Worm (Caenorhabditis elegans) whole organism, L4 larva: ENCODE data around the gene R10E4.9.

Experiments used
- D1046.2 ChIP-seq: fragments of 200-800 bp; sonication (Bioruptor generic); IDR thresholded peaks from 2 replicates; pipeline ENCODE4 v1.3.6; 2022; ENCODE audit warnings: missing genetic modification characterization, missing compliant biosample characterization
- F37D6.2 ChIP-seq: sonication (generic microtip); optimal IDR thresholded peaks from 2 replicates; lab custom pipeline; 2016; ENCODE audit warnings: mild to moderate bottlenecking, missing genetic modification characterization, missing compliant biosample characterization
- F44E2.7 ChIP-seq: fragments of 200-800 bp; sonication (Bioruptor generic); IDR thresholded peaks from 2 replicates; pipeline ENCODE4 v2.1.2; 2022; ENCODE audit warnings: missing genetic modification characterization, missing compliant biosample characterization
- Y48G9A.11 ChIP-seq: fragments of 200-800 bp; sonication (Bioruptor generic); IDR thresholded peaks from 2 replicates; pipeline ENCODE4 v1.3.6; 2022; ENCODE audit warnings: missing genetic modification reagents, missing genetic modification characterization, missing compliant biosample characterization
- aha-1 ChIP-seq: fragments of 150-350 bp; peaks from one replicate; lab custom pipeline; 2014; ENCODE audit warnings: missing biosample characterization, missing genetic modification characterization
- aly-2 ChIP-seq: sonication (generic microtip); optimal IDR thresholded peaks from 2 replicates; lab custom pipeline; 2018; ENCODE audit warnings: missing biosample characterization, missing genetic modification characterization
- ceh-28 ChIP-seq: fragments of 150-350 bp; optimal IDR thresholded peaks from 2 replicates; lab custom pipeline; 2014; ENCODE audit warnings: missing biosample characterization, missing genetic modification reagents, missing genetic modification characterization
- ceh-82 ChIP-seq: sonication (generic microtip); optimal IDR thresholded peaks from 2 replicates; lab custom pipeline; 2017; ENCODE audit warnings: missing biosample characterization, missing genetic modification characterization
- daf-16 ChIP-seq, 3 experiments: sonication (generic microtip); optimal IDR thresholded peaks; 2 replicates each; lab custom pipeline; 2016 to 2017; ENCODE audit warnings: missing genetic modification characterization in 3 of 3, missing genetic modification reagents in 3 of 3, mild to moderate bottlenecking in 2 of 3, missing compliant biosample characterization in 2 of 3, missing biosample characterization in 1 of 3, moderate library complexity in 1 of 3
- daf-8 ChIP-seq: fragments of 200-800 bp; sonication (Bioruptor generic); IDR thresholded peaks from 2 replicates; pipeline ENCODE4 v1.3.6; 2022; ENCODE audit warnings: missing genetic modification characterization, missing compliant biosample characterization
- dmd-6 ChIP-seq: fragments of 200-800 bp; sonication (Bioruptor generic); IDR thresholded peaks from 2 replicates; pipeline ENCODE4 v1.3.6; 2022; ENCODE audit warnings: missing genetic modification reagents, missing genetic modification characterization, missing compliant biosample characterization
- dve-1 ChIP-seq: sonication (generic microtip); optimal IDR thresholded peaks from 2 replicates; lab custom pipeline; 2017; ENCODE audit warnings: antibody characterized with exemption, mild to moderate bottlenecking, missing genetic modification characterization, missing compliant biosample characterization; ENCODE audit not compliant: insufficient read depth
- egl-27 ChIP-seq: sonication (generic microtip); optimal IDR thresholded peaks from 3 replicates; lab custom pipeline; 2017; ENCODE audit warnings: missing biosample characterization, missing genetic modification reagents, missing genetic modification characterization
- egl-43 ChIP-seq: fragments of 200-800 bp; sonication (Bioruptor generic); IDR thresholded peaks from 2 replicates; pipeline ENCODE4 v1.3.6; 2022; ENCODE audit warnings: missing genetic modification reagents, missing genetic modification characterization, missing compliant biosample characterization
- fkh-10 ChIP-seq: fragments of 150-350 bp; optimal IDR thresholded peaks from 2 replicates; lab custom pipeline; 2014; ENCODE audit warnings: missing biosample characterization, missing genetic modification reagents, missing genetic modification characterization
- gei-8 ChIP-seq: fragments of 200-800 bp; sonication (Bioruptor generic); optimal IDR thresholded peaks from 2 replicates; lab custom pipeline; 2018; ENCODE audit warnings: mild to moderate bottlenecking, missing genetic modification characterization, missing compliant biosample characterization
- hmg-1.1 ChIP-seq: fragments of 200-800 bp; sonication (Bioruptor generic); IDR thresholded peaks from 2 replicates; pipeline ENCODE4 v1.3.6; 2022; ENCODE audit warnings: missing genetic modification reagents, missing genetic modification characterization, missing compliant biosample characterization
- lim-7 ChIP-seq: fragments of 200-800 bp; sonication (Bioruptor generic); IDR thresholded peaks from 2 replicates; pipeline ENCODE4 v1.3.6; 2022; ENCODE audit warnings: missing genetic modification characterization, missing compliant biosample characterization
- lin-1 ChIP-seq: fragments of 200-800 bp; sonication (Bioruptor generic); IDR thresholded peaks from 2 replicates; pipeline ENCODE4 v1.3.6; 2022; ENCODE audit warnings: missing genetic modification reagents, missing genetic modification characterization, missing compliant biosample characterization
- lin-13 ChIP-seq: fragments of 150-350 bp; optimal IDR thresholded peaks from 2 replicates; lab custom pipeline; 2014; ENCODE audit warnings: missing biosample characterization, missing genetic modification reagents, missing genetic modification characterization
- lin-15B ChIP-seq: fragments of 150-350 bp; sonication (generic microtip); optimal IDR thresholded peaks from 3 replicates; lab custom pipeline; 2014; ENCODE audit warnings: missing biosample characterization, missing genetic modification characterization
- mdt-29 ChIP-seq: fragments of 200-800 bp; sonication (Bioruptor generic); IDR thresholded peaks from 2 replicates; pipeline ENCODE4 v1.3.6; 2022; ENCODE audit warnings: missing genetic modification reagents, missing genetic modification characterization, missing compliant biosample characterization
- mes-2 ChIP-seq: sonication (generic microtip); optimal IDR thresholded peaks from 2 replicates; lab custom pipeline; 2016; ENCODE audit warnings: missing genotype, mild to moderate bottlenecking, missing genetic modification characterization, missing compliant biosample characterization; ENCODE audit not compliant: poor library complexity, severe bottlenecking
- nhr-25 ChIP-seq: sonication (generic microtip); optimal IDR thresholded peaks from 2 replicates; lab custom pipeline; 2017; ENCODE audit warnings: missing genetic modification characterization, mild to moderate bottlenecking, missing compliant biosample characterization, antibody characterized with exemption, moderate library complexity, borderline replicate concordance; ENCODE audit not compliant: insufficient read depth
- nhr-48 ChIP-seq: sonication (generic microtip); optimal IDR thresholded peaks from 2 replicates; lab custom pipeline; 2016; ENCODE audit warnings: mild to moderate bottlenecking, missing genetic modification characterization, missing compliant biosample characterization
- php-3 ChIP-seq: fragments of 200-800 bp; sonication (Bioruptor generic); IDR thresholded peaks from 2 replicates; pipeline ENCODE4 v1.3.6; 2022; ENCODE audit warnings: missing genetic modification reagents, missing genetic modification characterization, missing compliant biosample characterization
- set-16 ChIP-seq: fragments of 200-800 bp; sonication (Bioruptor generic); IDR thresholded peaks from 2 replicates; pipeline ENCODE4 v1.3.6; 2022; ENCODE audit warnings: missing genetic modification reagents, missing genetic modification characterization, missing compliant biosample characterization
- spr-1 ChIP-seq: sonication (generic microtip); optimal IDR thresholded peaks from 2 replicates; lab custom pipeline; 2016; ENCODE audit warnings: mild to moderate bottlenecking, missing genetic modification characterization, missing compliant biosample characterization
- spr-3 ChIP-seq: fragments of 200-800 bp; sonication (Bioruptor generic); optimal IDR thresholded peaks from 2 replicates; lab custom pipeline; 2018; ENCODE audit warnings: mild to moderate bottlenecking, missing genetic modification characterization, missing compliant biosample characterization
- tra-1 ChIP-seq: fragments of 200-800 bp; sonication (Bioruptor generic); IDR thresholded peaks from 2 replicates; pipeline ENCODE4 v1.3.6; 2022; ENCODE audit warnings: missing genetic modification reagents, missing genetic modification characterization, missing compliant biosample characterization
- unc-39 ChIP-seq: sonication (generic microtip); optimal IDR thresholded peaks from 2 replicates; lab custom pipeline; 2017; ENCODE audit warnings: missing biosample characterization, missing genetic modification characterization
- vab-7 ChIP-seq: fragments of 200-800 bp; sonication (Bioruptor generic); IDR thresholded peaks from 2 replicates; pipeline ENCODE4 v1.3.6; 2022; ENCODE audit warnings: missing genetic modification reagents, missing genetic modification characterization, missing compliant biosample characterization
- zfp-2 ChIP-seq: sonication (generic microtip); optimal IDR thresholded peaks from 2 replicates; lab custom pipeline; 2016; ENCODE audit warnings: mild to moderate bottlenecking, missing genetic modification characterization, missing compliant biosample characterization
- zfp-3 ChIP-seq: fragments of 200-800 bp; sonication (Bioruptor generic); conservative IDR thresholded peaks from 2 replicates; pipeline ENCODE4 v1.3.6; 2022; ENCODE audit warnings: missing genetic modification reagents, missing genetic modification characterization, missing compliant biosample characterization
- ztf-7 ChIP-seq: fragments of 150-350 bp; optimal IDR thresholded peaks from 2 replicates; lab custom pipeline; 2014; ENCODE audit warnings: missing biosample characterization, missing genetic modification characterization

Gene R10E4.9

DNA sequence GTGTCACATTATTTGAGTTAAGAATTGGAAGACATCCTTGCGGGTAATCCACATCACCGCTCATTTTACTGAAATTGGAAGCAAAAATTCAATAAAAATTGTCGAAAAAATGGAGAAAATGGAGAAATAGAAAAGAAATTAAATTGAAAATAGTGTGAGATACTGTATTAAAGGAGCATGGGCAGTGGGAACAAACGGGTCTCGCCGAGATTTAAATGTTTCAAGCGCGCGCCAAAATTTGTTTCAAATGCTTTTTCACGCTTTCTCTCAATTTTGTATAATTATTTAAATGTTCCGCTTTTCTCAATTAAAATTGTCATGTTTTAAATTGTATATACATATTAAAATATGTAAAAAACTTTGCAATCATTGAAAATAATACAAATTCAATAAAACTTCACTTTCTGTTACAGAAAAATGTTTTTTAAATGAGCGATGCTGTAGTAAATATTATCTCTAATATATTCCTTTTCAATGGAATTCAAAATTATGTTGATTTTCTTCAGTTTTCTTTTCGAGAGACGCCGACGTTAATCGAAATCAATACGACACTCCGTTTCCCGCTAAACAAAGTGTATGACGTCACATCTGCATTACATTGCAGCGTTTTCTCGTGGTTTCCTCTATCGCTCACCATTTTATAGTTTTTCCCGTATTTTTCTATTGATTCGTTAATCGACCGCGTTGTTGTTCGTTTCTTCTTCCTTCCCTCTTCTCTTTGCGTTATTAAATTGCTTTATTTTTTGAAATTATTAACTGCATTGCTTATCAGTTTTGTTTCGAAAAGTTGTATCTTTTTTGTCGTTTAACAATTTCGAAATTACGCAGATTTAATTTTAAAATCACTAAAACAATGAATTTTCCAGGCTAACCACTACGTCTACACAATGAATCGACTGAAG lies 11.1 kb upstream of the R10E4.9 start, which contains the start of the genes evl-14 and dcn-1 (continued):
- TF ChIP-seq php-3 (no peak), F44E2.7 (no peak), dve-1 (peak; percentile 92), dmd-6 (GFP tag; lab: Robert Waterston, UW) (peak; percentile 59; the same call in 1 of the 2 replicates), unc-39 (tag; lab: Kevin White, UChicago) (no peak), nhr-25 (tag; lab: Kevin White, UChicago) (no peak), egl-27 (tag; lab: Kevin White, UChicago) (no peak), F37D6.2 (tag; lab: Kevin White, UChicago) (no peak), ztf-7 (tag; lab: Kevin White, UChicago) (no peak), ceh-28 (tag; lab: Kevin White, UChicago) (peak; percentile 3), set-16 (no peak), gei-8 (no peak), lin-1 (GFP tag; lab: Robert Waterston, UW) (no peak), lim-7 (GFP tag; lab: Robert Waterston, UW) (no peak), tra-1 (no peak), lin-13 (GFP tag; lab: Kevin White, UChicago) (peak; percentile 40), nhr-48 (tag; lab: Kevin White, UChicago) (no peak), mes-2 (tag; lab: Kevin White, UChicago) (no peak), zfp-2 (tag; lab: Kevin White, UChicago) (no peak), hmg-1.1 (GFP tag; lab: Robert Waterston, UW) (no peak), spr-1 (tag; lab: Kevin White, UChicago) (no peak), ceh-82 (tag; lab: Kevin White, UChicago) (no peak), daf-8 (GFP tag; lab: Robert Waterston, UW) (no peak), egl-43 (no peak), spr-3 (no peak), zfp-3 (GFP tag; lab: Robert Waterston, UW) (no peak), aly-2 (tag; lab: Kevin White, UChicago) (no peak), fkh-10 (GFP tag; lab: Kevin White, UChicago) (peak; percentile 3), Y48G9A.11 (GFP tag; lab: Robert Waterston, UW) (no peak), D1046.2 (GFP tag; lab: Robert Waterston, UW) (no peak)

DNA sequence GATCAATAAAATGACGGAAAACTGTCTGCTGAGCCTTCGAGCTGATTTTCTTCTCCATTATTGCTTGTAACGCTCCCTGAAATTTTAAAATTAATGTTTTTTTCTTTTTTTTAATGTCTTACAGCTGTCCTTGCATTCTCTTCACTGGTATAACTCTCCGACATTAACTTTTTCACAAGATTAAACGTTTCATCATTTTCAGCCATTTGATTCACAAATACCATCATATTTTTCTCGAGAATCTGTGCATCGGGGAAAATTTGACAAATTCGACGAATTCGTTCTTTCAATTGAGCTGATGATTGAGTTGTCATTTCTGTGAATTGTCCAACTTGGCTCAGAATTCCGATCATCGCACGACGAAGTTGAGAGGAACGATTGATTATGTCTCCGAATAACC lies 7.1 kb upstream of the R10E4.9 start:
- TF ChIP-seq vab-7 (GFP tag; lab: Robert Waterston, UW) (no peak), lin-15B (tag; lab: Kevin White, UChicago) (no peak), mdt-29 (GFP tag; lab: Robert Waterston, UW) (no peak), D1046.2 (GFP tag; lab: Robert Waterston, UW) (no peak), aha-1 (tag; lab: Kevin White, UChicago) (peak; percentile 92)

DNA sequence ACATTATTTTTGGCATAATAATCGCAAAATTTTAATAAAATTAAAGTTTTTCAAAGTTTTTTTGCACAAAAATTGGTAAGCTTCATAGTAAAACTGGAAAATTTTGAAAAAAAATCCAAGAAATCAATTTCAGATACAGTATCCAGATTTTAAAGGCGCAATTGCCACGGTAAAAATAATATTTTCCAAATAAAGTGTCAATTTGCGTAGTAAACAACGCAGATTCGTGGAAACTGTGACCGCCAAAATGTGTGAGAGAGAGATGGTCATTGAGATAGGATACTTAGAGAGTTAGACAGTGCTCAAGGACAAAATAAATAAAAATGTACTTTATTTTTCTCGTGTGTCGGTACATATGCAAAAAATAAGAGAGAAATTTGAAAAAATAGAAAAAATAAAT lies 587 bp upstream of the R10E4.9 start:
- TF ChIP-seq F44E2.7 (no peak), daf-16 (GFP tag; optimal IDR thresholded peaks at IDR 0.05; lab: Kevin White, UChicago) (no peak), daf-16 (tag; optimal IDR thresholded peaks at IDR 0.05; lab: Kevin White, UChicago) (peak; percentile 55)
